1 fruit fly cellular context compared by ENCODE assay signal in genomic region chr3L:13882532-13882931, dm6.
TF ChIP-seq lines count a peak whose summit lies in the region.

No protein-coding gene starts in this region.

TF ChIP-seq in whole organism, embryonic, 481 proteins besides CTCF, POLR2A, EP300 and RAD21 (continued from another document):
- TF ChIP-seq CG10267 (tag; optimal IDR thresholded peaks at IDR 0.05; lab: Kevin White, UChicago), result no peak
- TF ChIP-seq sim (GFP tag; IDR thresholded peaks at IDR 0.05; lab: Robert Waterston, UW), result 0 out of 2 replicates have a peak, but pooled peaks have one; percentile 25
- no peak for TF ChIP-seq Max (GFP tag; optimal IDR thresholded peaks at IDR 0.05; lab: Kevin White, UChicago)
- TF ChIP-seq da (GFP tag; optimal IDR thresholded peaks at IDR 0.05; lab: Kevin White, UChicago), result no peak
- TF ChIP-seq Usf (GFP tag; optimal IDR thresholded peaks at IDR 0.05; lab: Kevin White, UChicago), result no peak
- peak; percentile 5 for TF ChIP-seq dmrt99B (tag; optimal IDR thresholded peaks at IDR 0.05; lab: Kevin White, UChicago)
- no peak for TF ChIP-seq slbo (GFP tag; IDR thresholded peaks at IDR 0.05; lab: Robert Waterston, UW)
- TF ChIP-seq CG6689 (GFP tag; IDR thresholded peaks at IDR 0.05; lab: Robert Waterston, UW), result no peak
- peak; percentile 45 for TF ChIP-seq sens (GFP tag; lab: Kevin White, UChicago)
- TF ChIP-seq ATbp (GFP tag; optimal IDR thresholded peaks at IDR 0.05; lab: Kevin White, UChicago), result peak; percentile 46
- TF ChIP-seq Ada2b (GFP tag; IDR thresholded peaks at IDR 0.05; lab: Robert Waterston, UW), result no peak
- TF ChIP-seq CG3838 (GFP tag; optimal IDR thresholded peaks at IDR 0.05; lab: Kevin White, UChicago), result no peak
- no peak for TF ChIP-seq unc-4 (GFP tag; IDR thresholded peaks at IDR 0.05; lab: Robert Waterston, UW; ENCODE audit: partially characterized antibody)
- no peak for TF ChIP-seq CG4360 (GFP tag; IDR thresholded peaks at IDR 0.05; lab: Robert Waterston, UW)
- no peak for TF ChIP-seq rib (GFP tag; IDR thresholded peaks at IDR 0.05; lab: Robert Waterston, UW)
- no peak for TF ChIP-seq D19B (GFP tag; optimal IDR thresholded peaks at IDR 0.05; lab: Kevin White, UChicago)
- TF ChIP-seq Dref (GFP tag; IDR thresholded peaks at IDR 0.05; lab: Robert Waterston, UW), result no peak
- TF ChIP-seq pros (GFP tag; optimal IDR thresholded peaks at IDR 0.05; lab: Kevin White, UChicago), result no peak
- TF ChIP-seq NC2β (GFP tag; optimal IDR thresholded peaks at IDR 0.05; lab: Kevin White, UChicago), result no peak
- TF ChIP-seq sug (tag; optimal IDR thresholded peaks at IDR 0.05; lab: Kevin White, UChicago), result no peak
- no peak for TF ChIP-seq insv (GFP tag; optimal IDR thresholded peaks at IDR 0.05; lab: Kevin White, UChicago)
- no peak for TF ChIP-seq CG16815 (GFP tag; optimal IDR thresholded peaks at IDR 0.05; lab: Kevin White, UChicago)
- TF ChIP-seq salm (tag; optimal IDR thresholded peaks at IDR 0.05; lab: Kevin White, UChicago), result no peak
- peak; percentile 51 for TF ChIP-seq CG5180 (GFP tag; optimal IDR thresholded peaks at IDR 0.05; lab: Kevin White, UChicago)
- no peak for TF ChIP-seq CG7963 (GFP tag; IDR thresholded peaks at IDR 0.05; lab: Robert Waterston, UW; ENCODE audit: partially characterized antibody)
- no peak for TF ChIP-seq cad (GFP tag; optimal IDR thresholded peaks at IDR 0.05; lab: Kevin White, UChicago)
- TF ChIP-seq abd-A (tag; optimal IDR thresholded peaks at IDR 0.05; lab: Kevin White, UChicago), result no peak
- no peak for TF ChIP-seq crc (GFP tag; optimal IDR thresholded peaks at IDR 0.05; lab: Kevin White, UChicago)
- TF ChIP-seq lilli (GFP tag; optimal IDR thresholded peaks at IDR 0.05; lab: Kevin White, UChicago), result no peak
- TF ChIP-seq prd (optimal IDR thresholded peaks at IDR 0.05; lab: Kevin White, UChicago), result no peak
- no peak for TF ChIP-seq prd (GFP tag; IDR thresholded peaks at IDR 0.05; lab: Robert Waterston, UW)
- no peak for TF ChIP-seq CG17186 (GFP tag; optimal IDR thresholded peaks at IDR 0.05; lab: Kevin White, UChicago)
- TF ChIP-seq CG2875 (GFP tag; optimal IDR thresholded peaks at IDR 0.05; lab: Kevin White, UChicago), result peak; percentile 14
- TF ChIP-seq NFAT (GFP tag; IDR thresholded peaks at IDR 0.05; lab: Robert Waterston, UW), result no peak
- TF ChIP-seq Lim3 (GFP tag; IDR thresholded peaks at IDR 0.05; lab: Robert Waterston, UW), result no peak
- no peak for TF ChIP-seq CG12391 (tag; optimal IDR thresholded peaks at IDR 0.05; lab: Kevin White, UChicago)
- 0 out of 2 replicates have a peak, but pooled peaks have one; percentile 38 for TF ChIP-seq Awh (GFP tag; IDR thresholded peaks at IDR 0.05; lab: Robert Waterston, UW)
- TF ChIP-seq pita (GFP tag; optimal IDR thresholded peaks at IDR 0.05; lab: Kevin White, UChicago), result no peak
- TF ChIP-seq ci (GFP tag; IDR thresholded peaks at IDR 0.05; lab: Robert Waterston, UW), result peak; percentile 39; the same call in 1 of the 3 replicates
- TF ChIP-seq Doc2 (GFP tag; IDR thresholded peaks at IDR 0.05; lab: Robert Waterston, UW), result no peak
- no peak for TF ChIP-seq sob (GFP tag; IDR thresholded peaks at IDR 0.05; lab: Robert Waterston, UW)
- TF ChIP-seq CG2199 (GFP tag; IDR thresholded peaks at IDR 0.05; lab: Robert Waterston, UW), result peak; percentile 80; the same call in 1 of the 3 replicates
- TF ChIP-seq peb (GFP tag; IDR thresholded peaks at IDR 0.05; lab: Robert Waterston, UW), result no peak
- TF ChIP-seq Nf-YA (GFP tag; IDR thresholded peaks at IDR 0.05; lab: Robert Waterston, UW), result no peak
- no peak for TF ChIP-seq hkb (optimal IDR thresholded peaks at IDR 0.05; lab: Kevin White, UChicago)
- 0 out of 2 replicates have a peak, but pooled peaks have one; percentile 23 for TF ChIP-seq hkb (GFP tag; IDR thresholded peaks at IDR 0.05; lab: Robert Waterston, UW)
- no peak for TF ChIP-seq CHES-1-like (GFP tag; optimal IDR thresholded peaks at IDR 0.05; lab: Kevin White, UChicago)
- no peak for TF ChIP-seq gce (GFP tag; IDR thresholded peaks at IDR 0.05; lab: Robert Waterston, UW)
- TF ChIP-seq ac (GFP tag; optimal IDR thresholded peaks at IDR 0.05; lab: Kevin White, UChicago), result no peak
- peak; percentile 4 for TF ChIP-seq CG3407 (GFP tag; optimal IDR thresholded peaks at IDR 0.05; lab: Kevin White, UChicago)
- no peak for TF ChIP-seq kah (GFP tag; optimal IDR thresholded peaks at IDR 0.05; lab: Kevin White, UChicago)
- TF ChIP-seq Aef1 (GFP tag; IDR thresholded peaks at IDR 0.05; lab: Robert Waterston, UW), result no peak
- no peak for TF ChIP-seq gcm2 (GFP tag; optimal IDR thresholded peaks at IDR 0.05; lab: Kevin White, UChicago)
- TF ChIP-seq Drgx (GFP tag; IDR thresholded peaks at IDR 0.05; lab: Robert Waterston, UW), result no peak
- no peak for TF ChIP-seq crp (GFP tag; optimal IDR thresholded peaks at IDR 0.05; lab: Kevin White, UChicago)
- TF ChIP-seq CkIIα-i1 (GFP tag; IDR thresholded peaks at IDR 0.05; lab: Robert Waterston, UW), result no peak
- no peak for TF ChIP-seq run (tag; optimal IDR thresholded peaks at IDR 0.05; lab: Kevin White, UChicago)
- TF ChIP-seq gro (GFP tag; optimal IDR thresholded peaks at IDR 0.05; lab: Kevin White, UChicago), result no peak
- no peak for TF ChIP-seq Opbp (GFP tag; IDR thresholded peaks at IDR 0.05; lab: Robert Waterston, UW; ENCODE audit: partially characterized antibody)
- no peak for TF ChIP-seq Gug (GFP tag; IDR thresholded peaks at IDR 0.05; lab: Robert Waterston, UW)
- no peak for TF ChIP-seq CG6683 (GFP tag; optimal IDR thresholded peaks at IDR 0.05; lab: Kevin White, UChicago)
- TF ChIP-seq CG1603 (tag; optimal IDR thresholded peaks at IDR 0.05; lab: Kevin White, UChicago), result peak; percentile 31
- TF ChIP-seq CG17912 (GFP tag; optimal IDR thresholded peaks at IDR 0.05; lab: Kevin White, UChicago), result no peak
- no peak for TF ChIP-seq CG13624 (GFP tag; optimal IDR thresholded peaks at IDR 0.05; lab: Kevin White, UChicago)
- TF ChIP-seq Xbp1 (GFP tag; optimal IDR thresholded peaks at IDR 0.05; lab: Kevin White, UChicago), result no peak
- TF ChIP-seq CG17385 (GFP tag; optimal IDR thresholded peaks at IDR 0.05; lab: Kevin White, UChicago), result no peak
- TF ChIP-seq so (GFP tag; IDR thresholded peaks at IDR 0.05; lab: Robert Waterston, UW), result no peak
- TF ChIP-seq Kr (GFP tag; optimal IDR thresholded peaks at IDR 0.05; lab: Kevin White, UChicago), result no peak
- no peak for TF ChIP-seq ssp (GFP tag; IDR thresholded peaks at IDR 0.05; lab: Robert Waterston, UW)
- TF ChIP-seq CG4328 (GFP tag; optimal IDR thresholded peaks at IDR 0.05; lab: Kevin White, UChicago), result no peak
- no peak for TF ChIP-seq CG10321 (GFP tag; IDR thresholded peaks at IDR 0.05; lab: Robert Waterston, UW)
- TF ChIP-seq onecut (GFP tag; IDR thresholded peaks at IDR 0.05; lab: Robert Waterston, UW), result no peak
- TF ChIP-seq Hr51 (GFP tag; optimal IDR thresholded peaks at IDR 0.05; lab: Kevin White, UChicago), result no peak
- no peak for TF ChIP-seq ERR (GFP tag; optimal IDR thresholded peaks at IDR 0.05; lab: Kevin White, UChicago)
- no peak for TF ChIP-seq sd (tag; optimal IDR thresholded peaks at IDR 0.05; lab: Kevin White, UChicago)
- TF ChIP-seq CG6854 (GFP tag; optimal IDR thresholded peaks at IDR 0.05; lab: Kevin White, UChicago), result no peak
- TF ChIP-seq CG10654 (GFP tag; optimal IDR thresholded peaks at IDR 0.05; lab: Kevin White, UChicago), result no peak
- TF ChIP-seq dpn (GFP tag; optimal IDR thresholded peaks at IDR 0.05; lab: Kevin White, UChicago), result no peak
- TF ChIP-seq al (GFP tag; IDR thresholded peaks at IDR 0.05; lab: Robert Waterston, UW), result no peak
- TF ChIP-seq CG12299 (tag; optimal IDR thresholded peaks at IDR 0.05; lab: Kevin White, UChicago), result no peak
- no peak for TF ChIP-seq CrebB (tag; optimal IDR thresholded peaks at IDR 0.05; lab: Kevin White, UChicago)
- no peak for TF ChIP-seq HLH54F (GFP tag; optimal IDR thresholded peaks at IDR 0.05; lab: Kevin White, UChicago)
- TF ChIP-seq CG9876 (GFP tag; optimal IDR thresholded peaks at IDR 0.05; lab: Kevin White, UChicago), result no peak
- no peak; the same call in 1 of the 2 replicates for TF ChIP-seq stc (GFP tag; IDR thresholded peaks at IDR 0.05; lab: Robert Waterston, UW)
- no peak for TF ChIP-seq CG2129 (GFP tag; IDR thresholded peaks at IDR 0.05; lab: Robert Waterston, UW; ENCODE audit: partially characterized antibody)
- 0 out of 2 replicates have a peak, but pooled peaks have one; percentile 19 for TF ChIP-seq CG14441 (GFP tag; IDR thresholded peaks at IDR 0.05; lab: Robert Waterston, UW)
- no peak for TF ChIP-seq Dip2 (GFP tag; IDR thresholded peaks at IDR 0.05; lab: Robert Waterston, UW)
- TF ChIP-seq Ptx1 (GFP tag; IDR thresholded peaks at IDR 0.05; lab: Robert Waterston, UW), result no peak
- TF ChIP-seq CG9215 (GFP tag; IDR thresholded peaks at IDR 0.05; lab: Robert Waterston, UW), result no peak
- no peak for TF ChIP-seq sqz (GFP tag; optimal IDR thresholded peaks at IDR 0.05; lab: Kevin White, UChicago)
- no peak for TF ChIP-seq NK7.1 (GFP tag; optimal IDR thresholded peaks at IDR 0.05; lab: Kevin White, UChicago)
- TF ChIP-seq Sry-β (GFP tag; optimal IDR thresholded peaks at IDR 0.05; lab: Kevin White, UChicago), result no peak
- no peak for TF ChIP-seq amos (GFP tag; IDR thresholded peaks at IDR 0.05; lab: Robert Waterston, UW; ENCODE audit: partially characterized antibody)
- TF ChIP-seq Mrtf (GFP tag; IDR thresholded peaks at IDR 0.05; lab: Robert Waterston, UW), result no peak
- no peak for TF ChIP-seq CG10565 (GFP tag; optimal IDR thresholded peaks at IDR 0.05; lab: Kevin White, UChicago)
- no peak for TF ChIP-seq Sox100B (GFP tag; optimal IDR thresholded peaks at IDR 0.05; lab: Kevin White, UChicago)
- TF ChIP-seq sc (optimal IDR thresholded peaks at IDR 0.05; lab: Kevin White, UChicago), result no peak
- TF ChIP-seq sc (GFP tag; optimal IDR thresholded peaks at IDR 0.05; lab: Kevin White, UChicago), result no peak
- TF ChIP-seq tap (tag; optimal IDR thresholded peaks at IDR 0.05; lab: Kevin White, UChicago), result no peak
- TF ChIP-seq Optix (GFP tag; IDR thresholded peaks at IDR 0.05; lab: Robert Waterston, UW), result no peak
- TF ChIP-seq kni (GFP tag; optimal IDR thresholded peaks at IDR 0.05; lab: Kevin White, UChicago), result peak; percentile 66
- no peak for TF ChIP-seq luna (GFP tag; optimal IDR thresholded peaks at IDR 0.05; lab: Kevin White, UChicago)
- no peak for TF ChIP-seq CG14050 (GFP tag; IDR thresholded peaks at IDR 0.05; lab: Robert Waterston, UW)
- no peak for TF ChIP-seq dmrt11E (tag; optimal IDR thresholded peaks at IDR 0.05; lab: Kevin White, UChicago)
- peak; percentile 12 for TF ChIP-seq CG6254 (GFP tag; optimal IDR thresholded peaks at IDR 0.05; lab: Kevin White, UChicago)
- no peak for TF ChIP-seq CG12155 (GFP tag; optimal IDR thresholded peaks at IDR 0.05; lab: Kevin White, UChicago)
- no peak for TF ChIP-seq Camta (GFP tag; optimal IDR thresholded peaks at IDR 0.05; lab: Kevin White, UChicago)
- TF ChIP-seq Doc3 (GFP tag; IDR thresholded peaks at IDR 0.05; lab: Robert Waterston, UW; ENCODE audit: partially characterized antibody), result no peak
- TF ChIP-seq nerfin-1 (tag; optimal IDR thresholded peaks at IDR 0.05; lab: Kevin White, UChicago), result no peak
- TF ChIP-seq CG12219 (GFP tag; optimal IDR thresholded peaks at IDR 0.05; lab: Kevin White, UChicago), result no peak
- TF ChIP-seq ap (GFP tag; IDR thresholded peaks at IDR 0.05; lab: Robert Waterston, UW), result no peak
- TF ChIP-seq Hmx (GFP tag; optimal IDR thresholded peaks at IDR 0.05; lab: Kevin White, UChicago), result no peak
- no peak for TF ChIP-seq CG7556 (GFP tag; optimal IDR thresholded peaks at IDR 0.05; lab: Kevin White, UChicago)
- TF ChIP-seq CG11085 (GFP tag; IDR thresholded peaks at IDR 0.05; lab: Robert Waterston, UW), result no peak
- TF ChIP-seq CG1233 (GFP tag; optimal IDR thresholded peaks at IDR 0.05; lab: Kevin White, UChicago), result no peak
- TF ChIP-seq CG1792 (GFP tag; optimal IDR thresholded peaks at IDR 0.05; lab: Kevin White, UChicago), result no peak
- TF ChIP-seq tgo (GFP tag; IDR thresholded peaks at IDR 0.05; lab: Robert Waterston, UW), result no peak
- no peak for TF ChIP-seq dysf (GFP tag; IDR thresholded peaks at IDR 0.05; lab: Robert Waterston, UW)
- TF ChIP-seq CG2116 (GFP tag; optimal IDR thresholded peaks at IDR 0.05; lab: Kevin White, UChicago), result no peak
- no peak for TF ChIP-seq her (GFP tag; optimal IDR thresholded peaks at IDR 0.05; lab: Kevin White, UChicago)
- TF ChIP-seq Side (GFP tag; optimal IDR thresholded peaks at IDR 0.05; lab: Kevin White, UChicago), result no peak
- no peak for TF ChIP-seq ranshi (GFP tag; IDR thresholded peaks at IDR 0.05; lab: Robert Waterston, UW)
- TF ChIP-seq ind (GFP tag; optimal IDR thresholded peaks at IDR 0.05; lab: Kevin White, UChicago), result no peak
- TF ChIP-seq psq (GFP tag; optimal IDR thresholded peaks at IDR 0.05; lab: Kevin White, UChicago), result no peak
- peak; percentile 19 for TF ChIP-seq Asciz (GFP tag; optimal IDR thresholded peaks at IDR 0.05; lab: Kevin White, UChicago)
TF ChIP-seq in whole organism, embryonic: peak in this region for 19.
